Fruit fly (Drosophila melanogaster) whole organism, embryonic: ENCODE measurements around the gene CG10311.

ENCODE experiments used
- Ada2b ChIP-seq: fragments of 200-800 bp; sonication (Bioruptor generic); IDR thresholded peaks from 2 replicates; pipeline ENCODE4 v1.3.6; 2022; ENCODE audit warnings: missing biosample characterization, missing genetic modification characterization
- Blimp-1 ChIP-seq: fragments of 200-800 bp; sonication (Bioruptor generic); optimal IDR thresholded peaks from 3 replicates; lab custom pipeline; 2018; ENCODE audit warnings: missing biosample characterization, missing genetic modification characterization, mild to moderate bottlenecking, moderate library complexity, missing genetic modification reagents
- CG10654 ChIP-seq: fragments of 200-800 bp; sonication (Bioruptor generic); optimal IDR thresholded peaks from 2 replicates; lab custom pipeline; 2016; ENCODE audit warnings: missing biosample characterization, missing genetic modification characterization
- CG11398 ChIP-seq: fragments of 200-800 bp; sonication (Bioruptor generic); optimal IDR thresholded peaks from 2 replicates; lab custom pipeline; 2016; ENCODE audit warnings: missing biosample characterization, missing genetic modification characterization
- CG12769 ChIP-seq: fragments of 200-800 bp; sonication (Bioruptor generic); optimal IDR thresholded peaks from 2 replicates; lab custom pipeline; 2019; ENCODE audit warnings: missing biosample characterization, mild to moderate bottlenecking, missing genetic modification characterization, moderate library complexity
- CG12942 ChIP-seq: fragments of 200-800 bp; sonication (Bioruptor generic); optimal IDR thresholded peaks from 3 replicates; lab custom pipeline; 2016; ENCODE audit warnings: missing biosample characterization, missing genetic modification characterization
- CG15514 ChIP-seq: fragments of 200-800 bp; sonication (Bioruptor generic); optimal IDR thresholded peaks from 3 replicates; lab custom pipeline; 2017; ENCODE audit warnings: missing biosample characterization, missing genetic modification characterization, mild to moderate bottlenecking, moderate library complexity, missing genetic modification reagents
- CG16779 ChIP-seq: fragments of 200-800 bp; sonication (Bioruptor generic); IDR thresholded peaks from 2 replicates; pipeline ENCODE4 v1.3.6; 2022; ENCODE audit warnings: missing biosample characterization, missing genetic modification characterization
- CG17359 ChIP-seq: fragments of 200-800 bp; sonication (Bioruptor generic); optimal IDR thresholded peaks from 3 replicates; lab custom pipeline; 2018; ENCODE audit warnings: missing biosample characterization, mild to moderate bottlenecking, missing genetic modification characterization, moderate library complexity
- CG2199 ChIP-seq: fragments of 200-800 bp; sonication (Bioruptor generic); IDR thresholded peaks from 3 replicates; pipeline ENCODE4 v1.3.6; 2022; ENCODE audit warnings: missing biosample characterization, missing genetic modification characterization
- CG2202 ChIP-seq: fragments of 200-800 bp; sonication (Bioruptor generic); optimal IDR thresholded peaks from 2 replicates; lab custom pipeline; 2018; ENCODE audit warnings: missing biosample characterization, mild to moderate bottlenecking, missing genetic modification characterization
- CG2875 ChIP-seq: fragments of 200-800 bp; sonication (Bioruptor generic); optimal IDR thresholded peaks from 2 replicates; lab custom pipeline; 2017; ENCODE audit warnings: missing biosample characterization, mild to moderate bottlenecking, missing genetic modification characterization, missing genetic modification reagents
- CG30020 ChIP-seq: fragments of 200-800 bp; optimal IDR thresholded peaks from 2 replicates; lab custom pipeline; 2019; ENCODE audit warnings: missing biosample characterization, mild to moderate bottlenecking, missing genetic modification characterization, moderate library complexity
- CG31224 ChIP-seq: fragments of 200-800 bp; sonication (Bioruptor generic); IDR thresholded peaks from 2 replicates; pipeline ENCODE4 v1.3.6; 2022; ENCODE audit warnings: missing biosample characterization, missing genetic modification characterization
- CG4424 ChIP-seq: fragments of 200-800 bp; sonication (Bioruptor generic); optimal IDR thresholded peaks from 3 replicates; lab custom pipeline; 2016; ENCODE audit warnings: missing biosample characterization, missing genetic modification characterization
- CG6791 ChIP-seq: fragments of 200-800 bp; sonication (Bioruptor generic); IDR thresholded peaks from 3 replicates; pipeline ENCODE4 v1.3.6; 2022; ENCODE audit warnings: missing biosample characterization, missing genetic modification characterization; ENCODE audit not compliant: partially characterized antibody
- CG7987 ChIP-seq: fragments of 200-800 bp; sonication (Bioruptor generic); optimal IDR thresholded peaks from 2 replicates; lab custom pipeline; 2018; ENCODE audit warnings: missing biosample characterization, mild to moderate bottlenecking, missing genetic modification characterization, moderate library complexity
- CG9932 ChIP-seq: fragments of 200-800 bp; sonication (Bioruptor generic); IDR thresholded peaks from 2 replicates; pipeline ENCODE4 v1.3.6; 2022; ENCODE audit warnings: missing biosample characterization, missing genetic modification characterization
- Dref ChIP-seq: fragments of 200-800 bp; sonication (Bioruptor generic); IDR thresholded peaks from 2 replicates; pipeline ENCODE4 v1.3.6; 2022; ENCODE audit warnings: missing biosample characterization, missing genetic modification characterization
- MBD-R2 ChIP-seq: fragments of 200-800 bp; sonication (Bioruptor generic); IDR thresholded peaks from 2 replicates; pipeline ENCODE4 v1.3.6; 2022; ENCODE audit warnings: missing biosample characterization, missing genetic modification characterization
- Mad ChIP-seq: fragments of 200-800 bp; sonication (Bioruptor generic); optimal IDR thresholded peaks from 2 replicates; lab custom pipeline; 2016; ENCODE audit warnings: missing biosample characterization, missing genetic modification characterization
- Med ChIP-seq: fragments of 200-800 bp; sonication (Bioruptor generic); peaks from one replicate; lab custom pipeline; 2016; ENCODE audit warnings: missing biosample characterization, missing genetic modification characterization, mild to moderate bottlenecking, inconsistent platforms, moderate library complexity
- NC2α ChIP-seq: fragments of 200-800 bp; sonication (Bioruptor generic); optimal IDR thresholded peaks from 2 replicates; lab custom pipeline; 2016; ENCODE audit warnings: missing biosample characterization, missing genetic modification characterization
- Sox102F ChIP-seq: fragments of 200-800 bp; sonication (Bioruptor generic); optimal IDR thresholded peaks from 2 replicates; lab custom pipeline; 2018; ENCODE audit warnings: missing biosample characterization, mild to moderate bottlenecking, missing genetic modification characterization, moderate library complexity
- Sry-β ChIP-seq: fragments of 200-800 bp; sonication (Bioruptor generic); optimal IDR thresholded peaks from 2 replicates; lab custom pipeline; 2018; ENCODE audit warnings: missing biosample characterization, mild to moderate bottlenecking, missing genetic modification characterization, moderate library complexity
- Vsx1 ChIP-seq: fragments of 200-800 bp; sonication (Bioruptor generic); optimal IDR thresholded peaks from 2 replicates; lab custom pipeline; 2017; ENCODE audit warnings: missing biosample characterization, mild to moderate bottlenecking, missing genetic modification characterization, missing genetic modification reagents
- abd-A ChIP-seq: fragments of 200-800 bp; sonication (Bioruptor generic); optimal IDR thresholded peaks from 3 replicates; lab custom pipeline; 2019; ENCODE audit warnings: missing biosample characterization, mild to moderate bottlenecking, missing genetic modification characterization, moderate library complexity
- bsh ChIP-seq, 2 experiments: fragments of 200-800 bp; sonication (Bioruptor generic); optimal IDR thresholded peaks; 2 replicates each; lab custom pipeline; 2017 to 2018; ENCODE audit warnings: mild to moderate bottlenecking in 2 of 2, missing biosample characterization in 2 of 2, missing genetic modification characterization in 2 of 2, moderate library complexity in 1 of 2
- chinmo ChIP-seq: fragments of 200-800 bp; sonication (Bioruptor generic); IDR thresholded peaks from 4 replicates; pipeline ENCODE4 v1.3.6; 2022; ENCODE audit warnings: missing biosample characterization, missing genetic modification characterization; ENCODE audit not compliant: partially characterized antibody
- grn ChIP-seq: fragments of 200-800 bp; sonication (Bioruptor generic); optimal IDR thresholded peaks from 3 replicates; lab custom pipeline; 2017; ENCODE audit warnings: missing biosample characterization, missing genetic modification characterization
- her ChIP-seq: fragments of 200-800 bp; sonication (Bioruptor generic); optimal IDR thresholded peaks from 2 replicates; lab custom pipeline; 2016; ENCODE audit warnings: missing biosample characterization, missing genetic modification characterization
- kni ChIP-seq: fragments of 200-800 bp; sonication (Bioruptor generic); optimal IDR thresholded peaks from 3 replicates; lab custom pipeline; 2017; ENCODE audit warnings: mild to moderate bottlenecking, missing biosample characterization, missing genetic modification reagents, missing genetic modification characterization
- lilli ChIP-seq: fragments of 200-800 bp; sonication (Bioruptor generic); optimal IDR thresholded peaks from 3 replicates; lab custom pipeline; 2016; ENCODE audit warnings: missing biosample characterization, missing genetic modification characterization
- oc ChIP-seq: fragments of 200-800 bp; sonication (Bioruptor generic); optimal IDR thresholded peaks from 2 replicates; lab custom pipeline; 2018; ENCODE audit warnings: missing biosample characterization, mild to moderate bottlenecking, missing genetic modification characterization, moderate library complexity
- run ChIP-seq: fragments of 200-800 bp; sonication (Bioruptor generic); optimal IDR thresholded peaks from 3 replicates; lab custom pipeline; 2018; ENCODE audit warnings: missing biosample characterization, mild to moderate bottlenecking, missing genetic modification characterization
- sc ChIP-seq, 3 experiments: fragments of >200 bp in 2 of 3; fragments of 200-800 bp in 1 of 3; sonication (Bioruptor generic) in 1 of 3; optimal IDR thresholded peaks; 2 replicates in 2 of 3; 3 replicates in 1 of 3; lab custom pipeline; 2017; ENCODE audit warnings: mild to moderate bottlenecking in 1 of 3, missing biosample characterization in 1 of 3, missing genetic modification characterization in 1 of 3, missing genetic modification reagents in 1 of 3
- sens ChIP-seq: fragments of 200-800 bp; sonication (Bioruptor generic); peaks from one replicate; lab custom pipeline; 2016; ENCODE audit warnings: missing biosample characterization, missing genetic modification characterization
- slbo ChIP-seq: fragments of 200-800 bp; sonication (Bioruptor generic); IDR thresholded peaks from 2 replicates; pipeline ENCODE4 v1.3.6; 2022; ENCODE audit warnings: missing biosample characterization, missing genetic modification characterization
- sna ChIP-seq: fragments of 200-800 bp; sonication (Bioruptor generic); IDR thresholded peaks from 2 replicates; pipeline ENCODE4 v1.3.6; 2022; ENCODE audit warnings: missing biosample characterization, missing genetic modification characterization; ENCODE audit not compliant: partially characterized antibody
- tio ChIP-seq: fragments of 200-800 bp; sonication (Bioruptor generic); optimal IDR thresholded peaks from 2 replicates; lab custom pipeline; 2017; ENCODE audit warnings: missing biosample characterization, missing genetic modification characterization, inconsistent platforms
- tll ChIP-seq, 2 experiments: fragments of 200-800 bp in 1 of 2; fragments of >200 bp in 1 of 2; sonication (Bioruptor generic) in 1 of 2; optimal IDR thresholded peaks; 2 replicates each; lab custom pipeline; 2017 to 2019; ENCODE audit warnings: missing biosample characterization in 2 of 2, missing genetic modification characterization in 2 of 2, mild to moderate bottlenecking in 1 of 2, moderate library complexity in 1 of 2
- trh ChIP-seq: fragments of 200-800 bp; sonication (Bioruptor generic); optimal IDR thresholded peaks from 2 replicates; lab custom pipeline; 2016; ENCODE audit warnings: missing biosample characterization, missing genetic modification characterization
- vvl ChIP-seq: fragments of 200-800 bp; sonication (Bioruptor generic); IDR thresholded peaks from 2 replicates; pipeline ENCODE4 v1.3.6; 2022; ENCODE audit warnings: missing biosample characterization, missing genetic modification characterization
- z ChIP-seq: fragments of 200-800 bp; sonication (Bioruptor generic); IDR thresholded peaks from 3 replicates; pipeline ENCODE4 v1.3.6; 2022; ENCODE audit warnings: missing biosample characterization, missing genetic modification characterization
- zf30C ChIP-seq: fragments of 200-800 bp; sonication (Bioruptor generic); optimal IDR thresholded peaks from 3 replicates; lab custom pipeline; 2018; ENCODE audit warnings: missing biosample characterization, mild to moderate bottlenecking, missing genetic modification characterization

CG10311 gene

DNA sequence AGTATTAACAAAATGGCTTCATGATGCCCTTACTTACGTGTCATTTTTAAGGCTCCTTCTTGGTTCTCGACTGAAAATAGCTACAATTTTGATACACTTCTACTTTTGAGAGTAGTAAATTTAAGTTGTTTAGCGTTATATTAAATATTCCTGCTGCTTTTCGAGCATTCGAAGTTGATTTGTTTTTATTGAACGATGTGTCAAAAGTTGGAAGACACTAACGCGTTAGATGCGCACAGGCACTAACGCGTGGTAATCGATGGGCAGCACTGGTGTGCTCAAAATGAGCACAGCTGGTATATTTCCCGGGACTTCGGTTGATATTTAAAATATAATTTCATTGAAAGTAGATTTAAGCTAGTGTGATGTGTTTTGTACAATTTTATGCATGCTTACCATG lies 2.3 kb upstream of the CG10311 start, which contains the start of gene CG17931 (continued):
- TF ChIP-seq sc (optimal IDR thresholded peaks at IDR 0.05; lab: Kevin White, UChicago) (no peak), sc (GFP tag; optimal IDR thresholded peaks at IDR 0.05; lab: Kevin White, UChicago) (no peak), CG6791 (GFP tag; lab: Robert Waterston, UW) (no peak), sens (GFP tag; lab: Kevin White, UChicago) (peak; percentile 81), CG16779 (GFP tag; lab: Robert Waterston, UW) (no peak), her (GFP tag; lab: Kevin White, UChicago) (peak; percentile 100), CG7987 (GFP tag; lab: Kevin White, UChicago) (no peak), MBD-R2 (GFP tag; lab: Robert Waterston, UW) (peak; percentile 83), sna (no peak), CG2202 (tag; lab: Kevin White, UChicago) (no peak)

DNA sequence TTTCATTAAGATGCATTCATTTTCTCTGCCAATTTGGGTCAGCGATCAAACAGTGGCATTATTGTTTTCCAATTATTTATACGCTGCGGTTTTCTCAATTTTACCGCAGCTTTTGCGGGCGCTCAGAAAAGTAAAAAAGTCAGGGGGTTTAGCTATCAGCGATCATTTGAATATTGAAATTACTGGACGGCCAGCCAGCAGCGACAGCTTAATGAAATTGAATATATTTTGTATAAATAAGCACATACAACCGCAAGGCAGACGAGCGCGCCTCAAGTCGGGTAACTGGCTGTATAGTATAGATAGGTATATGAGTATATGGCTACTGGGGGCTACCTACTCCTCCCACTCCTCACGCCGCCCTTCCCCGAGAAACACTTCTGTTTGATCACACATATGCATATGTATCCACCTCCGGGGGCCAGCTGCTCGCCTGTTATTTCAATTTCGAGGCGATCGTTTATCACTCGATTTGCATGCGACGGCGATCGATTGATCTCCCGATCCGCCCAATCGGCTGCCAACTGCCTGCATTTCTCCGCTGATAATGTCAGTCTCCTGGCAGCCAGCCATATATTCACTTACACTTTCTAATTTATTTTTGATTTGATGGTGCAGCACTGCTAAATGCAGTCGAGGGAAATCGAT lies 476 bp downstream of the CG10311 start:
- TF ChIP-seq CG2199 (GFP tag; lab: Robert Waterston, UW) (0 out of 3 replicates have a peak, but pooled peaks have one; percentile 22), Sox102F (no peak), oc (tag; lab: Kevin White, UChicago) (peak; percentile 24), run (tag; lab: Kevin White, UChicago) (peak; percentile 46), bsh (GFP tag; optimal IDR thresholded peaks at IDR 0.05; lab: Kevin White, UChicago) (no peak), Med (GFP tag; lab: Kevin White, UChicago) (peak; percentile 35), CG31224 (GFP tag; lab: Robert Waterston, UW) (peak; percentile 95; the same call in 1 of the 2 replicates), Blimp-1 (GFP tag; lab: Kevin White, UChicago) (peak; percentile 45), CG2875 (GFP tag; lab: Kevin White, UChicago) (no peak), kni (GFP tag; lab: Kevin White, UChicago) (peak; percentile 9), tio (GFP tag; lab: Kevin White, UChicago) (no peak), sens (GFP tag; lab: Kevin White, UChicago) (peak; percentile 17), grn (peak; percentile 11), z (0 out of 3 replicates have a peak, but pooled peaks have one; percentile 37), vvl (GFP tag; lab: Robert Waterston, UW) (peak; percentile 92), chinmo (GFP tag; lab: Robert Waterston, UW) (0 out of 4 replicates have a peak, but pooled peaks have one; percentile 51), abd-A (tag; lab: Kevin White, UChicago) (peak; percentile 66), Vsx1 (GFP tag; lab: Kevin White, UChicago) (peak; percentile 32), lilli (GFP tag; lab: Kevin White, UChicago) (no peak), CG12769 (tag; lab: Kevin White, UChicago) (peak; percentile 62)
- TF ChIP-seq, all 482 proteins: peak for 15

- TF ChIP-seq CG4424 (GFP tag; lab: Kevin White, UChicago): no peak
- no peak for TF ChIP-seq trh
- TF ChIP-seq CG30020: no peak
- TF ChIP-seq tll (GFP tag; optimal IDR thresholded peaks at IDR 0.05; lab: Kevin White, UChicago): no peak
- peak; percentile 52; the same call in 1 of the 2 replicates for TF ChIP-seq Ada2b (GFP tag; lab: Robert Waterston, UW)
- TF ChIP-seq kni (GFP tag; lab: Kevin White, UChicago): no peak
- TF ChIP-seq Sry-β (GFP tag; lab: Kevin White, UChicago): no peak
- TF ChIP-seq CG16779 (GFP tag; lab: Robert Waterston, UW): 0 out of 2 replicates have a peak, but pooled peaks have one; percentile 14
- no peak for TF ChIP-seq NC2α (GFP tag; lab: Kevin White, UChicago)
- TF ChIP-seq CG15514 (GFP tag; lab: Kevin White, UChicago): peak; percentile 30
- peak; percentile 91 for TF ChIP-seq CG9932 (GFP tag; lab: Robert Waterston, UW)
- no peak for TF ChIP-seq CG11398
- TF ChIP-seq CG17359 (tag; lab: Kevin White, UChicago): peak; percentile 33
- no peak for TF ChIP-seq zf30C (GFP tag; lab: Kevin White, UChicago)
- TF ChIP-seq Mad (GFP tag; lab: Kevin White, UChicago): no peak
- peak; percentile 83 for TF ChIP-seq slbo (GFP tag; lab: Robert Waterston, UW)
- peak; percentile 37; the same call in 1 of the 2 replicates for TF ChIP-seq Dref (GFP tag; lab: Robert Waterston, UW)
- peak; percentile 8 for TF ChIP-seq CG12942
- no peak for TF ChIP-seq CG10654 (GFP tag; lab: Kevin White, UChicago)
These were observed 1.3 kb downstream of the CG10311 start for dm6 chr3R:16355393-16355943.
